Worm (Caenorhabditis elegans): ENCODE results near the gene T28D6.6.

DNA sequence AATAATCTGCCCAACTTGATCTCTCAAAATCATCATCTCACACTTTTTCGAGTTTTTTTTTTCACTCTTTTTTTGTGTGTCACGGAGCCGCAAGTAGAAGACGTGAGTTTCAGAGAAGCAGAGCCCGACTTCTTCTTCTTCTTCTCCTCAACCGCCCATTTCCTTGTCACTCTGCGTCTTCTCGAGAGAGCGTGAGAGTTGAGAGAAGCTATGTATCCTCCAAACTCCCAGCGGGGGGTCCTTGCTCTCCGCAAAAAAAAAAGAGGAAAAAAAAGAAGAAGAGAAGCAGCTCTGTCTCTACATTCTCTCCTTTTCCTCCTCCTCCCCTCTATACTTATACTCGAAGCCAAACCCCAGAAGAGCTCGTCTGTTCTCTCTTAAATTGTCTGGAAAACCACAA lies 8.6 kb downstream of the T28D6.6 start:
- no peak for TF ChIP-seq ama-1 (optimal IDR thresholded peaks at IDR 0.05)
- no peak for TF ChIP-seq tbx-11 (GFP tag; IDR thresholded peaks at IDR 0.05)
- no peak for TF ChIP-seq pes-1 (GFP tag; IDR thresholded peaks at IDR 0.05)
- TF ChIP-seq ets-7 (tag; optimal IDR thresholded peaks at IDR 0.05), result no peak
- no peak for TF ChIP-seq scrt-1 (GFP tag; IDR thresholded peaks at IDR 0.05)
- TF ChIP-seq tbx-37 (GFP tag; conservative IDR thresholded peaks at IDR 0.05), result no peak
- TF ChIP-seq hmg-4 (GFP tag; optimal IDR thresholded peaks at IDR 0.05), result no peak
- no peak for TF ChIP-seq ceh-36 (tag; optimal IDR thresholded peaks at IDR 0.05)
- no peak for TF ChIP-seq tra-4 (tag; optimal IDR thresholded peaks at IDR 0.05)
- TF ChIP-seq F13C5.2 (tag; optimal IDR thresholded peaks at IDR 0.05), result no peak

All from whole organism, early embryonic.